Fruit fly (Drosophila melanogaster) whole organism, wandering third instar larva: ENCODE results near the gene CG34308.

ENCODE experiments used
- N ChIP-seq: fragments of >200 bp; optimal IDR thresholded peaks from 2 replicates; lab custom pipeline; 2018; ENCODE audit warnings: missing biosample characterization, missing external identifiers, missing genetic modification characterization
- woc ChIP-seq: sonication (Bioruptor generic); optimal IDR thresholded peaks from 2 replicates; lab custom pipeline; 2016; ENCODE audit warnings: missing biosample characterization, mild to moderate bottlenecking, missing genetic modification characterization

DNA sequence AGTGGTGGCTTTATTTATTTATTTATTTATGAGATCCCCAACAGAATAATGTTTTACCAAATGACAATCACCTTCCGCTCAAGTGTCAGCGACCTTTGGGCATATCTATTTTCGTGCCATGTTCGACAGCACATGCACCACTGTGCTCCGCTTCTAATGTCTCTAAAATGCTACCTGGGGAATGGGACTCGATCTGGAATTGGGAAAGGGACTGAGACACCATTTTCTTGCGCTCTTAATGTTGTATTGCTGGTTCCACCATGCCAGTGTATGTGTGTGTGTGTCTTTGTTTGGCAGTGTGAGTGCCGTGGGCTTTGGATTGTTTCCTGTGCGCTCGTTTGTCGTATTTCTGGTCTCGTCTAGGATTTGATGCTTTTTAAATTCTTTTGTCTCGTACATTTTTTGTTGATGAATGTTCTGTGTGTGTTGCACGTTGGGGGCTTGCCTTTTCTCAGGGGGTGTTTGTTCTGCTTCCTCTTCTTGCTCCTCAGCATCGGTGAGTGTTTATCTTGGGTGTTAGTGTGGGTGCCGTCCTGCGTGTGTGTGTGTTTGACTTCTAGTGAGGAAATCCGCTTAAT is 23.8 kb upstream of the CG34308 start:
- TF ChIP-seq N (GFP tag; lab: Kevin White, UChicago) (no peak), woc (GFP tag; lab: Kevin White, UChicago) (no peak)
